Worm (Caenorhabditis elegans) whole organism, L4 larva: ENCODE measurements around the gene fbxb-60.

ENCODE experiments used
- ama-1 ChIP-seq: fragments of 150-350 bp; optimal IDR thresholded peaks from 2 replicates; lab custom pipeline; 2014; ENCODE audit warnings: inconsistent platforms, mixed read lengths
- attf-4 ChIP-seq: sonication (generic microtip); optimal IDR thresholded peaks from 3 replicates; lab custom pipeline; 2017; ENCODE audit warnings: missing biosample characterization, missing genetic modification characterization
- ceh-32 ChIP-seq: sonication (generic microtip); optimal IDR thresholded peaks from 2 replicates; lab custom pipeline; 2016; ENCODE audit warnings: mild to moderate bottlenecking, missing genetic modification characterization, missing compliant biosample characterization; ENCODE audit not compliant: poor library complexity
- ces-1 ChIP-seq: fragments of 150-350 bp; sonication (generic microtip); optimal IDR thresholded peaks from 4 replicates; lab custom pipeline; 2014; ENCODE audit warnings: missing biosample characterization, missing genetic modification reagents, missing genetic modification characterization
- dmd-8 ChIP-seq: fragments of 200-800 bp; sonication (Bioruptor generic); IDR thresholded peaks from 2 replicates; pipeline ENCODE4 v1.3.6; 2022; ENCODE audit warnings: missing genetic modification characterization, missing compliant biosample characterization
- dpl-1 ChIP-seq: fragments of 150-350 bp; optimal IDR thresholded peaks from 2 replicates; lab custom pipeline; 2014; ENCODE audit warnings: missing biosample characterization, missing genetic modification reagents, missing genetic modification characterization
- egl-27 ChIP-seq: sonication (generic microtip); optimal IDR thresholded peaks from 3 replicates; lab custom pipeline; 2017; ENCODE audit warnings: missing biosample characterization, missing genetic modification reagents, missing genetic modification characterization
- lin-13 ChIP-seq: fragments of 150-350 bp; optimal IDR thresholded peaks from 2 replicates; lab custom pipeline; 2014; ENCODE audit warnings: missing biosample characterization, missing genetic modification reagents, missing genetic modification characterization
- nhr-10 ChIP-seq: fragments of 150-350 bp; optimal IDR thresholded peaks from 2 replicates; lab custom pipeline; 2014; ENCODE audit warnings: missing biosample characterization, missing genetic modification characterization
- zag-1 ChIP-seq: fragments of 150-350 bp; optimal IDR thresholded peaks from 2 replicates; lab custom pipeline; 2014; ENCODE audit warnings: missing biosample characterization, missing genetic modification characterization

- TF ChIP-seq nhr-10 (tag; lab: Kevin White, UChicago) (no peak), lin-13 (GFP tag; lab: Kevin White, UChicago) (no peak), attf-4 (tag; lab: Kevin White, UChicago) (no peak), ama-1 (lab: Kevin White, UChicago) (no peak), ces-1 (no peak), ceh-32 (tag; lab: Kevin White, UChicago) (no peak), dpl-1 (GFP tag; lab: Kevin White, UChicago) (no peak), dmd-8 (GFP tag; lab: Robert Waterston, UW) (no peak), egl-27 (tag; lab: Kevin White, UChicago) (no peak), zag-1 (no peak)
Observed at ce11 chrV:19311391-19311790, 13.8 kb downstream of the fbxb-60 start, which contains the start of gene C43D7.8.
